Fruit fly (Drosophila melanogaster) whole organism, prepupa: ENCODE data around the gene bib.
A peak's percentile ranks its signal among the peaks of the same experiment; 100 is the strongest.

Source experiments
- CG6276 ChIP-seq: fragments of 200-800 bp; sonication (Bioruptor generic); optimal IDR thresholded peaks from 2 replicates; lab custom pipeline; 2017; ENCODE audit warnings: missing biosample characterization, mild to moderate bottlenecking, missing genetic modification characterization
- CG6854 ChIP-seq: fragments of 200-800 bp; sonication (Bioruptor generic); optimal IDR thresholded peaks from 2 replicates; lab custom pipeline; 2017; ENCODE audit warnings: missing biosample characterization, mild to moderate bottlenecking, missing genetic modification characterization
- CG8319 ChIP-seq: fragments of 200-800 bp; sonication (Bioruptor generic); optimal IDR thresholded peaks from 3 replicates; lab custom pipeline; 2016; ENCODE audit warnings: missing biosample characterization, missing genetic modification characterization
- CG9139 ChIP-seq: fragments of 200-800 bp; sonication (Bioruptor generic); optimal IDR thresholded peaks from 3 replicates; lab custom pipeline; 2017; ENCODE audit warnings: missing biosample characterization, mild to moderate bottlenecking, missing genetic modification characterization
- Lpt ChIP-seq: fragments of 200-800 bp; sonication (Bioruptor generic); optimal IDR thresholded peaks from 3 replicates; lab custom pipeline; 2016; ENCODE audit warnings: missing biosample characterization, missing genetic modification characterization
- fkh ChIP-seq: fragments of 200-800 bp; sonication (Bioruptor generic); optimal IDR thresholded peaks from 3 replicates; lab custom pipeline; 2017; ENCODE audit warnings: missing biosample characterization, mild to moderate bottlenecking, missing genetic modification characterization, moderate library complexity
- ss ChIP-seq, 2 experiments: fragments of 200-800 bp; sonication (Bioruptor generic); optimal IDR thresholded peaks; 2 replicates in 1 of 2; 3 replicates in 1 of 2; lab custom pipeline; 2017 to 2018; ENCODE audit warnings: mild to moderate bottlenecking in 2 of 2, missing biosample characterization in 2 of 2, missing genetic modification characterization in 2 of 2, moderate library complexity in 1 of 2
- topi ChIP-seq: fragments of 200-800 bp; sonication (Bioruptor generic); optimal IDR thresholded peaks from 3 replicates; lab custom pipeline; 2016; ENCODE audit warnings: missing biosample characterization, missing genetic modification characterization

dm6 chr2L:9984078-9984772 lies at the start of gene bib:
- TF ChIP-seq ss (GFP tag; optimal IDR thresholded peaks at IDR 0.05; lab: Kevin White, UChicago) (peak; percentile 88 to 91), CG8319 (GFP tag; lab: Kevin White, UChicago) (peak; percentile 75), Lpt (peak; percentile 85), fkh (GFP tag; lab: Kevin White, UChicago) (peak; percentile 25), CG6276 (GFP tag; lab: Kevin White, UChicago) (peak; percentile 76), CG6854 (GFP tag; lab: Kevin White, UChicago) (peak; percentile 79), topi (GFP tag; lab: Kevin White, UChicago) (peak; percentile 82), CG9139 (GFP tag; lab: Kevin White, UChicago) (peak; percentile 86)
